Fruit fly (Drosophila melanogaster): ENCODE results near the gene CG15547.
A peak's percentile ranks its signal among the peaks of the same experiment; 100 is the strongest.

CG15547 gene

dm6 chr3R:30883403-30883802 is at the start of gene CG15547:
Gene CG15547 (minus strand): TSS chr3R:30883503.
- no peak for TF ChIP-seq usp (GFP tag; optimal IDR thresholded peaks at IDR 0.05)
- no peak for TF ChIP-seq Dll (optimal IDR thresholded peaks at IDR 0.05)
- no peak for TF ChIP-seq pan (optimal IDR thresholded peaks at IDR 0.05)
- TF ChIP-seq psq (optimal IDR thresholded peaks at IDR 0.05), result no peak
- no peak for TF ChIP-seq CG8478 (optimal IDR thresholded peaks at IDR 0.05)
- TF ChIP-seq EcR (GFP tag; optimal IDR thresholded peaks at IDR 0.05), result no peak

dm6 chr3R:30932092-30932491 is 48.8 kb upstream of the CG15547 start:
- TF ChIP-seq Dll (optimal IDR thresholded peaks at IDR 0.05), result no peak
- no peak for TF ChIP-seq pan (optimal IDR thresholded peaks at IDR 0.05)
- TF ChIP-seq CG8478 (optimal IDR thresholded peaks at IDR 0.05), result no peak
- no peak for TF ChIP-seq usp (GFP tag; optimal IDR thresholded peaks at IDR 0.05)
- no peak for TF ChIP-seq psq (optimal IDR thresholded peaks at IDR 0.05)
- TF ChIP-seq EcR (GFP tag; optimal IDR thresholded peaks at IDR 0.05), result no peak

- TF ChIP-seq pan (optimal IDR thresholded peaks at IDR 0.05) (no peak), usp (GFP tag; optimal IDR thresholded peaks at IDR 0.05) (no peak), CG8478 (optimal IDR thresholded peaks at IDR 0.05) (no peak), EcR (GFP tag; optimal IDR thresholded peaks at IDR 0.05) (no peak), psq (optimal IDR thresholded peaks at IDR 0.05) (no peak)
Measured at dm6 chr3R:30928634-30929033, 45.3 kb upstream of the CG15547 start.

dm6 chr3R:30926033-30926432 is 42.7 kb upstream of the CG15547 start:
- no peak for TF ChIP-seq pan (optimal IDR thresholded peaks at IDR 0.05)
- no peak for TF ChIP-seq psq (optimal IDR thresholded peaks at IDR 0.05)
- TF ChIP-seq EcR (GFP tag; optimal IDR thresholded peaks at IDR 0.05), result no peak
- no peak for TF ChIP-seq usp (GFP tag; optimal IDR thresholded peaks at IDR 0.05)
- TF ChIP-seq CG8478 (optimal IDR thresholded peaks at IDR 0.05), result no peak
- TF ChIP-seq Dll (optimal IDR thresholded peaks at IDR 0.05), result no peak

- TF ChIP-seq CG8478 (optimal IDR thresholded peaks at IDR 0.05), result no peak
- TF ChIP-seq psq (optimal IDR thresholded peaks at IDR 0.05), result no peak
- TF ChIP-seq usp (GFP tag; optimal IDR thresholded peaks at IDR 0.05), result no peak
- no peak for TF ChIP-seq Dll (optimal IDR thresholded peaks at IDR 0.05)
- TF ChIP-seq pan (optimal IDR thresholded peaks at IDR 0.05), result no peak
- no peak for TF ChIP-seq EcR (GFP tag; optimal IDR thresholded peaks at IDR 0.05)
Measured at dm6 chr3R:30925436-30925835, 42.1 kb upstream of the CG15547 start.

- TF ChIP-seq pan (optimal IDR thresholded peaks at IDR 0.05) (no peak), psq (optimal IDR thresholded peaks at IDR 0.05) (no peak), EcR (GFP tag; optimal IDR thresholded peaks at IDR 0.05) (no peak), usp (GFP tag; optimal IDR thresholded peaks at IDR 0.05) (no peak), CG8478 (optimal IDR thresholded peaks at IDR 0.05) (no peak), Dll (optimal IDR thresholded peaks at IDR 0.05) (no peak)
Measured at dm6 chr3R:30923581-30923980, 40.3 kb upstream of the CG15547 start.

dm6 chr3R:30922414-30922813 is 39.1 kb upstream of the CG15547 start:
- TF ChIP-seq CG8478 (optimal IDR thresholded peaks at IDR 0.05) (no peak), EcR (GFP tag; optimal IDR thresholded peaks at IDR 0.05) (no peak), usp (GFP tag; optimal IDR thresholded peaks at IDR 0.05) (no peak), Dll (optimal IDR thresholded peaks at IDR 0.05) (no peak), pan (optimal IDR thresholded peaks at IDR 0.05) (no peak), psq (optimal IDR thresholded peaks at IDR 0.05) (no peak)

- TF ChIP-seq EcR (GFP tag; optimal IDR thresholded peaks at IDR 0.05), result no peak
- TF ChIP-seq usp (GFP tag; optimal IDR thresholded peaks at IDR 0.05), result no peak
- TF ChIP-seq pan (optimal IDR thresholded peaks at IDR 0.05), result no peak
- no peak for TF ChIP-seq Dll (optimal IDR thresholded peaks at IDR 0.05)
- no peak for TF ChIP-seq CG8478 (optimal IDR thresholded peaks at IDR 0.05)
- TF ChIP-seq psq (optimal IDR thresholded peaks at IDR 0.05), result no peak
Measured at dm6 chr3R:30918872-30919271, 35.6 kb upstream of the CG15547 start.

dm6 chr3R:30916024-30916423 is 32.7 kb upstream of the CG15547 start:
- no peak for TF ChIP-seq EcR (GFP tag; optimal IDR thresholded peaks at IDR 0.05)
- TF ChIP-seq psq (optimal IDR thresholded peaks at IDR 0.05), result no peak
- TF ChIP-seq pan (optimal IDR thresholded peaks at IDR 0.05), result no peak
- no peak for TF ChIP-seq usp (GFP tag; optimal IDR thresholded peaks at IDR 0.05)
- TF ChIP-seq CG8478 (optimal IDR thresholded peaks at IDR 0.05), result no peak
- TF ChIP-seq Dll (optimal IDR thresholded peaks at IDR 0.05), result no peak

- no peak for TF ChIP-seq usp (GFP tag; optimal IDR thresholded peaks at IDR 0.05)
- TF ChIP-seq CG8478 (optimal IDR thresholded peaks at IDR 0.05), result no peak
- no peak for TF ChIP-seq psq (optimal IDR thresholded peaks at IDR 0.05)
- TF ChIP-seq pan (optimal IDR thresholded peaks at IDR 0.05), result no peak
- TF ChIP-seq EcR (GFP tag; optimal IDR thresholded peaks at IDR 0.05), result no peak
- no peak for TF ChIP-seq Dll (optimal IDR thresholded peaks at IDR 0.05)
Measured at dm6 chr3R:30915235-30915634, 31.9 kb upstream of the CG15547 start.

- TF ChIP-seq Dll (optimal IDR thresholded peaks at IDR 0.05) (no peak), psq (optimal IDR thresholded peaks at IDR 0.05) (no peak), CG8478 (optimal IDR thresholded peaks at IDR 0.05) (no peak), EcR (GFP tag; optimal IDR thresholded peaks at IDR 0.05) (no peak), usp (GFP tag; optimal IDR thresholded peaks at IDR 0.05) (no peak), pan (optimal IDR thresholded peaks at IDR 0.05) (no peak)
Measured at dm6 chr3R:30913704-30914103, 30.4 kb upstream of the CG15547 start.

dm6 chr3R:30912402-30912801 is 29.1 kb upstream of the CG15547 start, which contains the start of gene Ptx1:
Gene Ptx1 (plus strand): TSS chr3R:30912754.
- TF ChIP-seq CG8478 (optimal IDR thresholded peaks at IDR 0.05) (peak; percentile 94), Dll (optimal IDR thresholded peaks at IDR 0.05) (peak; percentile 65), pan (optimal IDR thresholded peaks at IDR 0.05) (no peak), usp (GFP tag; optimal IDR thresholded peaks at IDR 0.05) (no peak), EcR (GFP tag; optimal IDR thresholded peaks at IDR 0.05) (no peak), psq (optimal IDR thresholded peaks at IDR 0.05) (no peak)

- TF ChIP-seq CG8478 (optimal IDR thresholded peaks at IDR 0.05), result no peak
- TF ChIP-seq psq (optimal IDR thresholded peaks at IDR 0.05), result no peak
- no peak for TF ChIP-seq Dll (optimal IDR thresholded peaks at IDR 0.05)
- TF ChIP-seq usp (GFP tag; optimal IDR thresholded peaks at IDR 0.05), result no peak
- TF ChIP-seq pan (optimal IDR thresholded peaks at IDR 0.05), result no peak
- TF ChIP-seq EcR (GFP tag; optimal IDR thresholded peaks at IDR 0.05), result no peak
Measured at dm6 chr3R:30909840-30910239, 26.5 kb upstream of the CG15547 start.

All from whole organism.